Worm (Caenorhabditis elegans) whole organism, L4 larva: ENCODE results near the gene F31F7.1.

Source experiments
- R02D3.7 ChIP-seq: fragments of 150-350 bp; sonication (generic microtip); optimal IDR thresholded peaks from 3 replicates; lab custom pipeline; 2014; ENCODE audit warnings: missing biosample characterization, missing genetic modification characterization
- T20F7.1 ChIP-seq: fragments of 200-800 bp; sonication (Bioruptor generic); optimal IDR thresholded peaks from 2 replicates; lab custom pipeline; 2018; ENCODE audit warnings: mild to moderate bottlenecking, missing genetic modification characterization, missing compliant biosample characterization
- ZK546.5 ChIP-seq, 2 experiments: sonication (generic microtip); optimal IDR thresholded peaks; 2 replicates each; lab custom pipeline; 2017; ENCODE audit warnings: missing biosample characterization in 2 of 2, missing genetic modification characterization in 2 of 2
- dpl-1 ChIP-seq: fragments of 150-350 bp; optimal IDR thresholded peaks from 2 replicates; lab custom pipeline; 2014; ENCODE audit warnings: missing biosample characterization, missing genetic modification reagents, missing genetic modification characterization
- fos-1 ChIP-seq: fragments of 150-350 bp; optimal IDR thresholded peaks from 2 replicates; lab custom pipeline; 2014; ENCODE audit warnings: missing biosample characterization, missing genetic modification characterization
- lin-15B ChIP-seq: fragments of 150-350 bp; sonication (generic microtip); optimal IDR thresholded peaks from 3 replicates; lab custom pipeline; 2014; ENCODE audit warnings: missing biosample characterization, missing genetic modification characterization
- nhr-25 ChIP-seq: sonication (generic microtip); optimal IDR thresholded peaks from 2 replicates; lab custom pipeline; 2017; ENCODE audit warnings: missing genetic modification characterization, mild to moderate bottlenecking, missing compliant biosample characterization, antibody characterized with exemption, moderate library complexity, borderline replicate concordance; ENCODE audit not compliant: insufficient read depth
- pha-4 ChIP-seq, 2 experiments: fragments of 150-350 bp in 1 of 2; fragments of 200-800 bp in 1 of 2; sonication (Bioruptor generic) in 1 of 2; IDR thresholded peaks in 1 of 2; optimal IDR thresholded peaks in 1 of 2; 2 replicates each; pipeline versions ENCODE4 v1.3.6 to Lab custom; 2014 to 2022; ENCODE audit warnings: missing genetic modification characterization in 2 of 2, missing genetic modification reagents in 2 of 2, missing biosample characterization in 1 of 2, missing compliant biosample characterization in 1 of 2
- spr-1 ChIP-seq: sonication (generic microtip); optimal IDR thresholded peaks from 2 replicates; lab custom pipeline; 2016; ENCODE audit warnings: mild to moderate bottlenecking, missing genetic modification characterization, missing compliant biosample characterization
- zip-11 ChIP-seq: fragments of 200-800 bp; sonication (Bioruptor generic); IDR thresholded peaks from 2 replicates; pipeline ENCODE4 v1.3.6; 2022; ENCODE audit warnings: missing genetic modification characterization, missing compliant biosample characterization

DNA sequence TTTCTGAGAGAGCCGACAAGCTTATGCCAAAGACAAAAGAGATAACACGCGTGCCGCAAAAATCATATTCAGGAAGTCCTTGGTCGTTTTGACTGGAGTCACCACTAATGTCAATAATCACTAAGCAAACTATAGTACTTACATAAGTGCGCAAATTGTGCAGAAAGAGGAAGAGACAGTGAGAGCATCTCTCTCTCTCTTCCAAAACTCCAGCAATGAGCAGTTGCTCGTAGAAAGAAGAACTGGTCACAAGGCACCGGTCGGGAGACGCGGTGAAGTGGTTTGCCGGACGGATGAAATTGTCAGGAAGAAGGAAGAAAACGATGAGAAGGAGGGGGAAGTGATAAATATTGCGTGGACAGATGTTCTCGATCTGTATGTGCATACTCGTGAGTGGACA lies 6.1 kb upstream of the F31F7.1 start:
- TF ChIP-seq dpl-1 (GFP tag; lab: Kevin White, UChicago), result no peak
- no peak for TF ChIP-seq pha-4 (GFP tag; IDR thresholded peaks at IDR 0.05; lab: Robert Waterston, UW)
- TF ChIP-seq pha-4 (tag; optimal IDR thresholded peaks at IDR 0.05; lab: Kevin White, UChicago), result no peak
- no peak for TF ChIP-seq fos-1 (tag; lab: Kevin White, UChicago)
- TF ChIP-seq T20F7.1 (GFP tag; lab: Kevin White, UChicago), result no peak
- TF ChIP-seq zip-11 (GFP tag; lab: Robert Waterston, UW), result no peak
- no peak for TF ChIP-seq ZK546.5 (tag; optimal IDR thresholded peaks at IDR 0.05; lab: Kevin White, UChicago)
- TF ChIP-seq R02D3.7 (tag; lab: Kevin White, UChicago), result no peak
- TF ChIP-seq spr-1 (tag; lab: Kevin White, UChicago), result no peak
- TF ChIP-seq lin-15B (tag; lab: Kevin White, UChicago), result no peak
- TF ChIP-seq nhr-25, result no peak
